Worm (Caenorhabditis elegans): ENCODE results near the gene rgs-7.

Gene rgs-7

DNA sequence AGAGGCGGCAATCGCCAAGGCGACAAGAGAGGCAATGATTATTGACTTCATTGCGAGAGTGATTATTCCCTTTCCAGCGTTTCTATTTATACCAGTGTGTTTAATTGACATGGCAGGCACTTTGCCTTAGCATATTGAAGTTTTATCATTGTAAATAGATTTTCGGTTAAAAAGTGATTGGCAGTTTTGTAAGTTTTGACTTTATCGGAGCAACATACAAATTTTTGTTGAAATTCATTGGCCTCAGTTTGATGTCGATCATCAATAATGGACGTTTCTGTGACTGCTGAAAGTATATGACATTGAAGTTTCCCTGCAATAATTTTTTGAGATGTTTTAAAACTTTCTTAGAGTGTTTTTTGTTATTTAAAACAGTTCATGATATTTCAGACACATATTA lies 30.1 kb downstream of the rgs-7 start, which contains the start of gene vit-3:
TSS of gene vit-3 (minus strand) at position 60 of the 400 bp plus-strand sequence.
- no peak for TF ChIP-seq flt-1 (GFP tag; IDR thresholded peaks at IDR 0.05)
- no peak for TF ChIP-seq tbx-37 (GFP tag; conservative IDR thresholded peaks at IDR 0.05)
- no peak for TF ChIP-seq hnd-1 (tag; optimal IDR thresholded peaks at IDR 0.05)
- no peak for TF ChIP-seq pes-1 (GFP tag; IDR thresholded peaks at IDR 0.05)
- TF ChIP-seq B0310.2 (tag; optimal IDR thresholded peaks at IDR 0.05), result no peak

ce11 chrX:3573482-3573881 lies 31.1 kb downstream of the rgs-7 start, which contains the start of gene T27A10.5:
Gene T27A10.5 (minus strand): TSS chrX:3573582.
- no peak for TF ChIP-seq ets-7 (tag; optimal IDR thresholded peaks at IDR 0.05)
- TF ChIP-seq hmg-4 (GFP tag; optimal IDR thresholded peaks at IDR 0.05), result no peak
- no peak for TF ChIP-seq sea-1 (GFP tag; conservative IDR thresholded peaks at IDR 0.05)
- no peak for TF ChIP-seq F13C5.2 (tag; optimal IDR thresholded peaks at IDR 0.05)
- TF ChIP-seq ceh-36 (tag; optimal IDR thresholded peaks at IDR 0.05), result no peak
- no peak for TF ChIP-seq tbx-37 (GFP tag; conservative IDR thresholded peaks at IDR 0.05)
- no peak for TF ChIP-seq ceh-13 (GFP tag; optimal IDR thresholded peaks at IDR 0.05)
- TF ChIP-seq tbx-11 (GFP tag; IDR thresholded peaks at IDR 0.05), result no peak
- no peak for TF ChIP-seq hmbx-1 (tag; optimal IDR thresholded peaks at IDR 0.05)
- no peak for TF ChIP-seq flt-1 (GFP tag; IDR thresholded peaks at IDR 0.05)

DNA sequence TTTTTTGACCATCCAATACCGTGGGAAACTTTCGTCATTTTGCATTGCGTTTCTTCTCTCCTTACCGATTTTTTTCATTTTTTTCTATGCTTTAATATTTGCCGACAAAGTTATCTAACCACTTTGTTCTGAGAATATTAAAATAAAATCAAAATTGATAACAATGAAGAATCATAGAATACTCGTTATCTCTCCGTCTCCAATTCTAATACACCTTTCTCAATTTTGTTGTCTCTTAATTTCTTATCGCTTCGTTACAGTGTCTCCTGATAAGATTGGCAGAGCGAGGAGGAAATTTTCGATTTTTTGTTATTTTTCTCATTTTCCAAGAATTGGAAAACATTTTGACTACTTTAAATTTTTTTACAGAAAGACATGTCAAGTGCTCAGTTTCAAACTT lies 33.9 kb downstream of the rgs-7 start, which contains the start of gene ckc-1:
TSS of gene ckc-1 (plus strand) at position 368 of the 400 bp plus-strand sequence.
- TF ChIP-seq ceh-13 (GFP tag; optimal IDR thresholded peaks at IDR 0.05) (no peak), tbx-11 (GFP tag; IDR thresholded peaks at IDR 0.05) (no peak), flt-1 (GFP tag; IDR thresholded peaks at IDR 0.05) (no peak), scrt-1 (GFP tag; IDR thresholded peaks at IDR 0.05) (no peak), hnd-1 (tag; optimal IDR thresholded peaks at IDR 0.05) (no peak), F13C5.2 (tag; optimal IDR thresholded peaks at IDR 0.05) (no peak), ceh-36 (tag; optimal IDR thresholded peaks at IDR 0.05) (no peak), ets-7 (tag; optimal IDR thresholded peaks at IDR 0.05) (no peak), pes-1 (GFP tag; IDR thresholded peaks at IDR 0.05) (no peak), hmbx-1 (tag; optimal IDR thresholded peaks at IDR 0.05) (no peak), hmg-4 (GFP tag; optimal IDR thresholded peaks at IDR 0.05) (no peak)

- TF ChIP-seq B0310.2 (tag; optimal IDR thresholded peaks at IDR 0.05), result no peak
- no peak for TF ChIP-seq ets-7 (tag; optimal IDR thresholded peaks at IDR 0.05)
- TF ChIP-seq ceh-36 (tag; optimal IDR thresholded peaks at IDR 0.05), result no peak
- TF ChIP-seq ama-1 (optimal IDR thresholded peaks at IDR 0.05), result no peak
Observed at ce11 chrX:3581813-3582212, 39.5 kb downstream of the rgs-7 start.

- TF ChIP-seq flt-1 (GFP tag; IDR thresholded peaks at IDR 0.05) (no peak), tra-4 (tag; optimal IDR thresholded peaks at IDR 0.05) (no peak), aly-1 (tag; optimal IDR thresholded peaks at IDR 0.05) (no peak), pes-1 (GFP tag; IDR thresholded peaks at IDR 0.05) (no peak), sea-1 (GFP tag; conservative IDR thresholded peaks at IDR 0.05) (no peak), ceh-36 (tag; optimal IDR thresholded peaks at IDR 0.05) (no peak), B0310.2 (tag; optimal IDR thresholded peaks at IDR 0.05) (no peak), ama-1 (optimal IDR thresholded peaks at IDR 0.05) (no peak), tbx-37 (GFP tag; conservative IDR thresholded peaks at IDR 0.05) (no peak), ets-7 (tag; optimal IDR thresholded peaks at IDR 0.05) (no peak), hmbx-1 (tag; optimal IDR thresholded peaks at IDR 0.05) (no peak), tbx-11 (GFP tag; IDR thresholded peaks at IDR 0.05) (no peak), scrt-1 (GFP tag; IDR thresholded peaks at IDR 0.05) (no peak), hnd-1 (tag; optimal IDR thresholded peaks at IDR 0.05) (no peak), F13C5.2 (tag; optimal IDR thresholded peaks at IDR 0.05) (no peak), hmg-4 (GFP tag; optimal IDR thresholded peaks at IDR 0.05) (no peak)
Observed at ce11 chrX:3583436-3583835, 41.1 kb downstream of the rgs-7 start.

DNA sequence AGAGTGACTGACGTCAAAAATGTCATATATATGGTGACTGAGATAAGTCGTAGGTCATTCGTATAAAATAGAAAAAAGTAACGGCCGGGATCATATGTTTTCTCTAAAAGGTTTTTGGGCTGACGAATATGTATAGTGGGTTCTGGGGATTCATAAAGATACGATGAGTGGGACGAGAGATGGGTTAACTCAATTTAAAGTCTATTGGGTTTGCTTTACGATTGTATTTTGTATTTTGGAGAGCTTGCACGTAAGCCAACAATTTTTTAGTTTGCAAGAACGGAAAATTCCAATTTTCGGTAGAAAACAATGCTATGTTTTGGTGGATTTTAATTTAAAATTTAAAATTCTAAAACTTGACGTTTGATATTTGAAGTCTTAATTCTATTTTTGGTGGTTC lies 42.1 kb downstream of the rgs-7 start:
- TF ChIP-seq hmg-4 (GFP tag; optimal IDR thresholded peaks at IDR 0.05), result no peak
- TF ChIP-seq sea-1 (GFP tag; conservative IDR thresholded peaks at IDR 0.05), result no peak
- TF ChIP-seq scrt-1 (GFP tag; IDR thresholded peaks at IDR 0.05), result no peak
- TF ChIP-seq ets-7 (tag; optimal IDR thresholded peaks at IDR 0.05), result no peak
- no peak for TF ChIP-seq ama-1 (optimal IDR thresholded peaks at IDR 0.05)
- no peak for TF ChIP-seq B0310.2 (tag; optimal IDR thresholded peaks at IDR 0.05)
- TF ChIP-seq tbx-11 (GFP tag; IDR thresholded peaks at IDR 0.05), result no peak
- TF ChIP-seq hmbx-1 (tag; optimal IDR thresholded peaks at IDR 0.05), result no peak
- TF ChIP-seq F13C5.2 (tag; optimal IDR thresholded peaks at IDR 0.05), result no peak
- no peak for TF ChIP-seq hnd-1 (tag; optimal IDR thresholded peaks at IDR 0.05)
- no peak for TF ChIP-seq tbx-37 (GFP tag; conservative IDR thresholded peaks at IDR 0.05)
- TF ChIP-seq aly-1 (tag; optimal IDR thresholded peaks at IDR 0.05), result no peak
- TF ChIP-seq ceh-36 (tag; optimal IDR thresholded peaks at IDR 0.05), result no peak
- TF ChIP-seq tra-4 (tag; optimal IDR thresholded peaks at IDR 0.05), result no peak

ce11 chrX:3585625-3586024 lies 43.3 kb downstream of the rgs-7 start, which contains the start of gene T27A10.2:
Gene T27A10.2 (plus strand): TSS chrX:3585957.
- TF ChIP-seq ceh-13 (GFP tag; optimal IDR thresholded peaks at IDR 0.05) (no peak), tra-4 (tag; optimal IDR thresholded peaks at IDR 0.05) (no peak), flt-1 (GFP tag; IDR thresholded peaks at IDR 0.05) (no peak), ets-7 (tag; optimal IDR thresholded peaks at IDR 0.05) (no peak), scrt-1 (GFP tag; IDR thresholded peaks at IDR 0.05) (no peak), tbx-11 (GFP tag; IDR thresholded peaks at IDR 0.05) (no peak), sea-1 (GFP tag; conservative IDR thresholded peaks at IDR 0.05) (no peak), tbx-37 (GFP tag; conservative IDR thresholded peaks at IDR 0.05) (no peak), pes-1 (GFP tag; IDR thresholded peaks at IDR 0.05) (no peak), F13C5.2 (tag; optimal IDR thresholded peaks at IDR 0.05) (no peak)

DNA sequence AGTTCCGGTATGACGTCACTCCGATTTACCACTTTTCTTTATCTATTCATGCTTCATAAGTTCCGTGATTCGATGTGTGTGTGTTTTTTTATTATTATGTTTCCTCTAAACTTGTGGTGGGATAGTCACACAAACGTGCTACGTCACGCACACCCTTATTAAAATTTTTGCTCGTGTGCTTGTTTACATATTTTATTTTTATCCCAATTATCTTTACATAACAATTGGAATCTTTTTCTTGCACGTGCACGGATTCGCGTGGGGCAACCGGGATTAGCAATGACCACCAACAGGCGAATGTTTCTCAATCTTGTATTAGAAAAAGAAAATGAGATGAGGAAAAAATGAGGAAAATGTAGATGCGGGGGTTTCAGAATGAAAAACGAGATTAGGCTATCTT lies 48.2 kb downstream of the rgs-7 start:
- TF ChIP-seq flt-1 (GFP tag; IDR thresholded peaks at IDR 0.05), result no peak
- TF ChIP-seq ets-7 (tag; optimal IDR thresholded peaks at IDR 0.05), result no peak
- TF ChIP-seq scrt-1 (GFP tag; IDR thresholded peaks at IDR 0.05), result no peak
- TF ChIP-seq tra-4 (tag; optimal IDR thresholded peaks at IDR 0.05), result no peak
- TF ChIP-seq B0310.2 (tag; optimal IDR thresholded peaks at IDR 0.05), result no peak
- TF ChIP-seq sea-1 (GFP tag; conservative IDR thresholded peaks at IDR 0.05), result no peak
- no peak for TF ChIP-seq hmg-4 (GFP tag; optimal IDR thresholded peaks at IDR 0.05)

All from whole organism, early embryonic.